Worm (Caenorhabditis elegans) whole organism, late embryonic: ENCODE data around the gene dur-1.

Source experiments
- C08G9.2 ChIP-seq: sonication (generic microtip); optimal IDR thresholded peaks from 2 replicates; lab custom pipeline; 2016; ENCODE audit warnings: mild to moderate bottlenecking, missing genetic modification characterization, moderate library complexity, missing compliant biosample characterization
- F13H6.1 ChIP-seq: sonication (generic microtip); optimal IDR thresholded peaks from 2 replicates; lab custom pipeline; 2016; ENCODE audit warnings: missing genetic modification characterization, missing compliant biosample characterization
- K09A11.1 ChIP-seq: sonication (generic microtip); optimal IDR thresholded peaks from 2 replicates; lab custom pipeline; 2017; ENCODE audit warnings: antibody characterized with exemption, mild to moderate bottlenecking, missing genetic modification characterization, missing compliant biosample characterization; ENCODE audit not compliant: insufficient read depth
- T23F11.4 ChIP-seq: fragments of 200-800 bp; sonication (Bioruptor generic); optimal IDR thresholded peaks from 2 replicates; lab custom pipeline; 2018; ENCODE audit warnings: mild to moderate bottlenecking, missing genetic modification characterization, missing compliant biosample characterization
- Y22D7AL.16 ChIP-seq: sonication (generic microtip); optimal IDR thresholded peaks from 2 replicates; lab custom pipeline; 2016; ENCODE audit warnings: missing genetic modification characterization, missing compliant biosample characterization
- ama-1 ChIP-seq: fragments of 150-350 bp; optimal IDR thresholded peaks from 2 replicates; lab custom pipeline; 2014
- ceh-14 ChIP-seq: sonication (generic microtip); optimal IDR thresholded peaks from 2 replicates; lab custom pipeline; 2016; ENCODE audit warnings: missing genotype, missing genetic modification characterization, missing compliant biosample characterization
- ceh-19 ChIP-seq: fragments of 200-800 bp; sonication (Bioruptor generic); optimal IDR thresholded peaks from 2 replicates; lab custom pipeline; 2018; ENCODE audit warnings: mild to moderate bottlenecking, missing genetic modification characterization, missing compliant biosample characterization
- ceh-2 ChIP-seq: sonication (generic microtip); optimal IDR thresholded peaks from 2 replicates; lab custom pipeline; 2016; ENCODE audit warnings: missing genotype, missing genetic modification characterization, missing compliant biosample characterization
- ceh-24 ChIP-seq: sonication (generic microtip); optimal IDR thresholded peaks from 2 replicates; lab custom pipeline; 2016; ENCODE audit warnings: mild to moderate bottlenecking, missing genetic modification characterization, missing compliant biosample characterization
- ceh-30 ChIP-seq: fragments of 150-350 bp; optimal IDR thresholded peaks from 2 replicates; lab custom pipeline; 2014; ENCODE audit warnings: missing biosample characterization, missing genetic modification characterization
- ceh-45 ChIP-seq: fragments of 200-800 bp; sonication (Bioruptor generic); IDR thresholded peaks from 2 replicates; pipeline ENCODE4 v1.3.6; 2022; ENCODE audit warnings: missing genetic modification reagents, missing genetic modification characterization, missing compliant biosample characterization
- ceh-48 ChIP-seq: sonication (generic microtip); optimal IDR thresholded peaks from 2 replicates; lab custom pipeline; 2016; ENCODE audit warnings: missing genetic modification characterization, inconsistent platforms, missing compliant biosample characterization
- ceh-6 ChIP-seq: fragments of 200-800 bp; sonication (Bioruptor generic); optimal IDR thresholded peaks from 2 replicates; lab custom pipeline; 2018; ENCODE audit warnings: mild to moderate bottlenecking, missing genetic modification characterization, missing compliant biosample characterization
- ceh-9 ChIP-seq: sonication (generic microtip); optimal IDR thresholded peaks from 2 replicates; lab custom pipeline; 2016; ENCODE audit warnings: mild to moderate bottlenecking, missing genetic modification characterization, inconsistent platforms, missing compliant biosample characterization
- che-1 ChIP-seq: sonication (generic microtip); optimal IDR thresholded peaks from 2 replicates; lab custom pipeline; 2016; ENCODE audit warnings: mild to moderate bottlenecking, missing genetic modification characterization, missing compliant biosample characterization
- dve-1 ChIP-seq: sonication (generic microtip); optimal IDR thresholded peaks from 2 replicates; lab custom pipeline; 2017; ENCODE audit warnings: antibody characterized with exemption, mild to moderate bottlenecking, missing genetic modification characterization, missing compliant biosample characterization
- elt-2 ChIP-seq: sonication (generic microtip); optimal IDR thresholded peaks from 2 replicates; lab custom pipeline; 2016; ENCODE audit warnings: missing genetic modification reagents, missing genetic modification characterization, missing compliant biosample characterization
- elt-4 ChIP-seq: sonication (generic microtip); optimal IDR thresholded peaks from 2 replicates; lab custom pipeline; 2016; ENCODE audit warnings: missing genetic modification characterization, missing compliant biosample characterization
- fax-1 ChIP-seq: sonication (generic microtip); optimal IDR thresholded peaks from 2 replicates; lab custom pipeline; 2016; ENCODE audit warnings: missing genotype, missing genetic modification characterization, missing compliant biosample characterization
- hlh-30 ChIP-seq: sonication (generic microtip); optimal IDR thresholded peaks from 2 replicates; lab custom pipeline; 2017; ENCODE audit warnings: antibody characterized with exemption, missing genetic modification characterization, missing compliant biosample characterization; ENCODE audit not compliant: insufficient read depth
- madf-2 ChIP-seq: sonication (generic microtip); optimal IDR thresholded peaks from 2 replicates; lab custom pipeline; 2017; ENCODE audit warnings: missing genetic modification characterization, missing compliant biosample characterization
- nhr-11 ChIP-seq: fragments of 150-350 bp; optimal IDR thresholded peaks from 2 replicates; lab custom pipeline; 2014; ENCODE audit warnings: missing biosample characterization, missing genetic modification characterization
- nhr-232 ChIP-seq: sonication (generic microtip); optimal IDR thresholded peaks from 2 replicates; lab custom pipeline; 2016; ENCODE audit warnings: missing genetic modification characterization, missing compliant biosample characterization
- odd-2 ChIP-seq: sonication (generic microtip); optimal IDR thresholded peaks from 2 replicates; lab custom pipeline; 2017; ENCODE audit warnings: antibody characterized with exemption, mild to moderate bottlenecking, missing genetic modification characterization, missing compliant biosample characterization
- pat-9 ChIP-seq: fragments of 200-800 bp; sonication (Bioruptor generic); optimal IDR thresholded peaks from 2 replicates; lab custom pipeline; 2018; ENCODE audit warnings: mild to moderate bottlenecking, missing genetic modification characterization, moderate library complexity, missing compliant biosample characterization
- pros-1 ChIP-seq: fragments of 150-350 bp; optimal IDR thresholded peaks from 2 replicates; lab custom pipeline; 2014; ENCODE audit warnings: missing biosample characterization, missing genetic modification reagents, missing genetic modification characterization
- ref-2 ChIP-seq: sonication (generic microtip); optimal IDR thresholded peaks from 2 replicates; lab custom pipeline; 2016; ENCODE audit warnings: missing genetic modification characterization, missing compliant biosample characterization
- syd-9 ChIP-seq: sonication (generic microtip); optimal IDR thresholded peaks from 2 replicates; lab custom pipeline; 2016; ENCODE audit warnings: mild to moderate bottlenecking, missing genetic modification characterization, moderate library complexity, missing compliant biosample characterization
- tbx-2 ChIP-seq: sonication (generic microtip); optimal IDR thresholded peaks from 2 replicates; lab custom pipeline; 2016; ENCODE audit warnings: missing genetic modification characterization, missing compliant biosample characterization
- tbx-7 ChIP-seq: sonication (generic microtip); optimal IDR thresholded peaks from 2 replicates; lab custom pipeline; 2016; ENCODE audit warnings: missing genotype, missing genetic modification characterization, missing compliant biosample characterization
- ttx-3 ChIP-seq: sonication (generic microtip); optimal IDR thresholded peaks from 2 replicates; lab custom pipeline; 2016; ENCODE audit warnings: missing genetic modification reagents, missing genetic modification characterization, missing compliant biosample characterization
- unc-42 ChIP-seq: sonication (generic microtip); optimal IDR thresholded peaks from 2 replicates; lab custom pipeline; 2016; ENCODE audit warnings: missing genotype, missing genetic modification characterization, missing compliant biosample characterization
- zip-5 ChIP-seq: sonication (generic microtip); optimal IDR thresholded peaks from 2 replicates; lab custom pipeline; 2016; ENCODE audit warnings: missing genetic modification characterization, missing compliant biosample characterization

The dur-1 gene

DNA sequence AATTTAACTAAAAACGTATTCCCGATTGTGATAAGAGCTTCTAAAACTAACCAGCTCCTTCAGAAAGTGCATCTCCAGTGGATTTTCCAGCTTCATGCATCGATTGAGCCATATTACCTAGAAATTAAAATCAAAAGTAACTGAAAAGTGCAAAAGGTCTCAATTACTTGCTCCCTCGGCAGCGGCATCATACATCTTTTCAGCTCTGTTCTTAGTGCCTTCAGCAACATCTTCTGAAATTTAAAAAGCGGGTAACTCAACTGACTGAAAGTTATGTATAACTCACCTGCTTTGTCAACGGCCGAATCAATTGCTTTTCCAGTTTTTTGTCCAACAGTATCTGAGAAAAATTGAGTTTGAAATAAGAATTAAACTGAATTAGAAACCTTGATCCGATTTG lies 3.6 kb downstream of the dur-1 start:
- no peak for TF ChIP-seq pros-1 (tag; lab: Kevin White, UChicago)

DNA sequence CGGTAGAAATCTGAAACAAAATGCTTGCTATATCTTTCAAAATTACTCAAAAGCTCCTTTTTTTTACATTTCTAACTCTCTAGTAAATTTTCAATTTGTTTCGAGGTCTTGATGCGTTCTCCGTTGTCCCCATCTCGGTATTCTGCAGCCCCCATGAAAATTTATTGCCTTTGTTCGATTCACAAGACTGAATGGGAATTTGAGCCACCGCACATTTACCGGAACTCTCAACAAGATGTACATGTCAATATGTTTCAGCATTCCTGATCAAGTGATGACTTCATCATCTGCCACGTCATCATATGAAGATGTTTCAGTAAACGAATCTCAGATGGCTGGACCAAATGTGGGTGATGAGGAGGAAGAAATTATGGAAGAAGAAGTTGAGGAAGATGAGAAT lies 7.6 kb downstream of the dur-1 start:
- TF ChIP-seq ceh-9 (tag; lab: Kevin White, UChicago) (no peak), ceh-6 (GFP tag; lab: Kevin White, UChicago) (no peak), nhr-11 (no peak), che-1 (tag; lab: Kevin White, UChicago) (no peak), unc-42 (tag; lab: Kevin White, UChicago) (no peak), madf-2 (tag; lab: Kevin White, UChicago) (no peak), ref-2 (tag; lab: Kevin White, UChicago) (no peak), ceh-2 (tag; lab: Kevin White, UChicago) (no peak), ceh-45 (no peak), pros-1 (tag; lab: Kevin White, UChicago) (no peak), ceh-48 (tag; lab: Kevin White, UChicago) (no peak), elt-2 (no peak), ama-1 (lab: Kevin White, UChicago) (no peak), odd-2 (tag; lab: Kevin White, UChicago) (no peak), dve-1 (tag; lab: Kevin White, UChicago) (no peak), zip-5 (tag; lab: Kevin White, UChicago) (no peak), ceh-19 (GFP tag; lab: Kevin White, UChicago) (no peak)
- TF ChIP-seq, all 69 proteins: peak for 0

DNA sequence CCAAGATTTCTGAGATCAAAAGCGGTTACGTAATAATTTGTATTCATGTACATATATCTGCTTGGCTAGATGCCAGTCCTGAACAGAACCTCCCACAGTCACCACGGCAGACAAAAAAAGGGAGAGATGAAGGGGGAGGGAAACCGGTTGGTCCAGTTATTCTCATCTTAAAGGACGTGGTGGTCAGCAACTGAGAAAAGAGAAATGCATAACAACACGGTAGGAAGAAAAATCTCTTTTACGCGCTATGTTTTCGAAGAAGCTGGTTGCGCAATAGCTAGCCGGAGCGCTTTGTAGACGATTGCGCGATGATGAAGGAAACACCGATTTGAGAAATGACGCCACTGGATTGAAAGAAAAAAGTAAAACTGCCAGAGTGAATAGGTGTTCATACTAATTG lies 10.0 kb downstream of the dur-1 start:
- TF ChIP-seq tbx-2 (tag; lab: Kevin White, UChicago) (no peak), ceh-30 (tag; lab: Kevin White, UChicago) (no peak), syd-9 (tag; lab: Kevin White, UChicago) (no peak)

DNA sequence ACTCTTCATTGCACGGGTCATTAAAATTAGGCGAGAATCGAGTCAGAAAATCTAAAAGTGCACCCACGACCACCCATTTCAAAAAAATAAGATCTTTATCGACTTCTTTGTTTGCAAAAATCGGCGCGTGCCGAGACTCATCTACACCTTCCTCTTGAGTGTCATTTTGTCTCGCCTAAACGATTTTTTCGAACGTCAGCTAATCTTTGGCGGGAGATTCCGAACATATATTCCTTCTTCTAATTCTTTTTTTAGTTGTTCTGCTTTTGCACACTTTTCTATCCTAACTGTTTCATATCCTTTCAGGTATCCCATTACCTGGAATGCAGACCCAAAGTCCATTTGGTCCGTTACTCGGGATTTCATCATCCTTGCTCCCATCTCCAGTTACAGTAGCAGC lies 11.8 kb downstream of the dur-1 start, which contains the start of gene bed-3:
Gene bed-3, plus strand, starts transcription at position 301 of the 400 bp plus-strand sequence.
- TF ChIP-seq tbx-2 (tag; lab: Kevin White, UChicago) = no peak
- TF ChIP-seq ceh-14 (tag; lab: Kevin White, UChicago) = no peak
- no peak for TF ChIP-seq C08G9.2 (tag; lab: Kevin White, UChicago)
- no peak for TF ChIP-seq pat-9 (tag; lab: Kevin White, UChicago)
- TF ChIP-seq madf-2 (tag; lab: Kevin White, UChicago) = no peak
- no peak for TF ChIP-seq hlh-30 (tag; lab: Kevin White, UChicago)
- no peak for TF ChIP-seq ceh-48 (tag; lab: Kevin White, UChicago)
- TF ChIP-seq odd-2 (tag; lab: Kevin White, UChicago) = no peak
- no peak for TF ChIP-seq Y22D7AL.16 (tag; lab: Kevin White, UChicago)
- no peak for TF ChIP-seq ttx-3
- no peak for TF ChIP-seq K09A11.1 (tag; lab: Kevin White, UChicago)
- TF ChIP-seq T23F11.4 (GFP tag; lab: Kevin White, UChicago) = no peak
- no peak for TF ChIP-seq nhr-232 (tag; lab: Kevin White, UChicago)
- TF ChIP-seq F13H6.1 (tag; lab: Kevin White, UChicago) = no peak
- no peak for TF ChIP-seq elt-4 (tag; lab: Kevin White, UChicago)

DNA sequence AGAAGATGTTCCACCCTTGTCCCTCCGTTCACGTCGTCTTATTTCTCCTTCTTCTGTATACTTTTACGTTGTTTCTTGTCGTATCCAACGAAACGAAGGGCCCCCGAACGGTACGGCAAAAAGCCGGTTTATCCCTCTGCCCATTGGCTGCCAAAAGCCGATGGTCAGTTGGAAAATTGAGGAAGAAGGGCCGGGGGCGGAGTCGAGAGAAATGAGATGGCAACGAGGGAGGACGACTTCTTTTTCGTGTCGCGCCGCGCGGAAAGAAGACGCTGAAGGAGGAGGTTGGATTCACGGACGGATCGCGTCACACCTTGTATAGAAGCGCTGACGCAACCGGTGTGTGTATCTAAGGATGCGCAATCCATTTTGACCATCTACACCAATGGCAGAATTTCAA lies 12.9 kb downstream of the dur-1 start:
- TF ChIP-seq madf-2 (tag; lab: Kevin White, UChicago) (no peak), elt-2 (no peak), fax-1 (tag; lab: Kevin White, UChicago) (no peak), ceh-24 (tag; lab: Kevin White, UChicago) (no peak), ama-1 (lab: Kevin White, UChicago) (no peak), tbx-7 (tag; lab: Kevin White, UChicago) (no peak), tbx-2 (tag; lab: Kevin White, UChicago) (no peak)
